Fruit fly (Drosophila melanogaster) whole organism, embryonic: ENCODE data around the gene Rhp.
A peak's percentile ranks its signal among the peaks of the same experiment; 100 is the strongest.

Source experiments
- CG10654 ChIP-seq: fragments of 200-800 bp; sonication (Bioruptor generic); optimal IDR thresholded peaks from 2 replicates; lab custom pipeline; 2016; ENCODE audit warnings: missing biosample characterization, missing genetic modification characterization
- CG10959 ChIP-seq: fragments of 200-800 bp; sonication (Bioruptor generic); IDR thresholded peaks from 2 replicates; pipeline ENCODE4 v1.3.6; 2022; ENCODE audit warnings: missing biosample characterization, missing genetic modification characterization
- CG11093 ChIP-seq: fragments of 200-800 bp; sonication (Bioruptor generic); IDR thresholded peaks from 3 replicates; pipeline ENCODE4 v1.3.6; 2022; ENCODE audit warnings: missing biosample characterization, missing genetic modification characterization
- CG12155 ChIP-seq: fragments of 200-800 bp; sonication (Bioruptor generic); optimal IDR thresholded peaks from 3 replicates; lab custom pipeline; 2016; ENCODE audit warnings: missing biosample characterization, missing genetic modification characterization
- CG13123 ChIP-seq: fragments of 200-800 bp; sonication (Bioruptor generic); optimal IDR thresholded peaks from 2 replicates; lab custom pipeline; 2016; ENCODE audit warnings: missing biosample characterization, missing genetic modification characterization
- CG13287 ChIP-seq: fragments of 200-800 bp; sonication (Bioruptor generic); IDR thresholded peaks from 2 replicates; pipeline ENCODE4 v1.3.6; 2022; ENCODE audit warnings: missing biosample characterization, missing genetic modification characterization; ENCODE audit not compliant: partially characterized antibody
- CG13775 ChIP-seq: fragments of 200-800 bp; sonication (Bioruptor generic); optimal IDR thresholded peaks from 3 replicates; lab custom pipeline; 2017; ENCODE audit warnings: missing biosample characterization, mild to moderate bottlenecking, missing genetic modification characterization
- CG1529 ChIP-seq: fragments of 200-800 bp; sonication (Bioruptor generic); optimal IDR thresholded peaks from 3 replicates; lab custom pipeline; 2018; ENCODE audit warnings: missing biosample characterization, missing genetic modification characterization
- CG15514 ChIP-seq: fragments of 200-800 bp; sonication (Bioruptor generic); optimal IDR thresholded peaks from 3 replicates; lab custom pipeline; 2017; ENCODE audit warnings: missing biosample characterization, missing genetic modification characterization, mild to moderate bottlenecking, moderate library complexity, missing genetic modification reagents
- CG15601 ChIP-seq: fragments of 200-800 bp; sonication (Bioruptor generic); optimal IDR thresholded peaks from 3 replicates; lab custom pipeline; 2019; ENCODE audit warnings: missing biosample characterization, mild to moderate bottlenecking, missing genetic modification characterization, moderate library complexity
- CG1603 ChIP-seq: fragments of 200-800 bp; sonication (Bioruptor generic); optimal IDR thresholded peaks from 2 replicates; lab custom pipeline; 2019; ENCODE audit warnings: missing biosample characterization, mild to moderate bottlenecking, missing genetic modification characterization, moderate library complexity
- CG17328 ChIP-seq: fragments of 200-800 bp; sonication (Bioruptor generic); IDR thresholded peaks from 2 replicates; pipeline ENCODE4 v1.3.6; 2022; ENCODE audit warnings: missing biosample characterization, missing genetic modification characterization
- CG2875 ChIP-seq: fragments of 200-800 bp; sonication (Bioruptor generic); optimal IDR thresholded peaks from 2 replicates; lab custom pipeline; 2017; ENCODE audit warnings: missing biosample characterization, mild to moderate bottlenecking, missing genetic modification characterization, missing genetic modification reagents
- CG30403 ChIP-seq: fragments of 200-800 bp; sonication (Bioruptor generic); optimal IDR thresholded peaks from 3 replicates; lab custom pipeline; 2016; ENCODE audit warnings: missing biosample characterization, missing genetic modification characterization
- CG30431 ChIP-seq: fragments of 200-800 bp; sonication (Bioruptor generic); optimal IDR thresholded peaks from 2 replicates; lab custom pipeline; 2017; ENCODE audit warnings: missing biosample characterization, missing genetic modification characterization
- CG31441 ChIP-seq: fragments of 200-800 bp; sonication (Bioruptor generic); IDR thresholded peaks from 2 replicates; pipeline ENCODE4 v1.3.6; 2022; ENCODE audit warnings: missing biosample characterization, missing genetic modification characterization
- CG34224 ChIP-seq: fragments of 200-800 bp; sonication (Bioruptor generic); IDR thresholded peaks from 3 replicates; pipeline ENCODE4 v1.3.6; 2022; ENCODE audit warnings: missing biosample characterization, missing genetic modification characterization; ENCODE audit not compliant: partially characterized antibody
- CG3726 ChIP-seq: fragments of 200-800 bp; sonication (Bioruptor generic); IDR thresholded peaks from 3 replicates; pipeline ENCODE4, ENCODE4 v1.3.6; 2022; ENCODE audit warnings: missing biosample characterization, missing genetic modification characterization
- CG4328 ChIP-seq: fragments of 200-800 bp; sonication (Bioruptor generic); optimal IDR thresholded peaks from 3 replicates; lab custom pipeline; 2017; ENCODE audit warnings: missing biosample characterization, missing genetic modification reagents, missing genetic modification characterization
- CG4617 ChIP-seq: fragments of 200-800 bp; sonication (Bioruptor generic); optimal IDR thresholded peaks from 3 replicates; lab custom pipeline; 2016; ENCODE audit warnings: missing biosample characterization, missing genetic modification characterization, borderline replicate concordance
- CG7963 ChIP-seq: fragments of 200-800 bp; sonication (Bioruptor generic); IDR thresholded peaks from 3 replicates; pipeline ENCODE4 v1.3.6; 2022; ENCODE audit warnings: missing biosample characterization, missing genetic modification characterization; ENCODE audit not compliant: partially characterized antibody
- CG9215 ChIP-seq: fragments of 200-800 bp; sonication (Bioruptor generic); IDR thresholded peaks from 2 replicates; pipeline ENCODE4 v1.3.6; 2022; ENCODE audit warnings: missing biosample characterization, missing genetic modification characterization
- CoRest ChIP-seq: fragments of 200-800 bp; sonication (Bioruptor generic); optimal IDR thresholded peaks from 3 replicates; lab custom pipeline; 2018; ENCODE audit warnings: missing biosample characterization, mild to moderate bottlenecking, missing genetic modification characterization, moderate library complexity
- Dref ChIP-seq: fragments of 200-800 bp; sonication (Bioruptor generic); IDR thresholded peaks from 2 replicates; pipeline ENCODE4 v1.3.6; 2022; ENCODE audit warnings: missing biosample characterization, missing genetic modification characterization
- Ets97D ChIP-seq: fragments of 200-800 bp; sonication (Bioruptor generic); optimal IDR thresholded peaks from 3 replicates; lab custom pipeline; 2016; ENCODE audit warnings: missing biosample characterization, missing genetic modification characterization
- Myb ChIP-seq: fragments of 200-800 bp; sonication (Bioruptor generic); optimal IDR thresholded peaks from 2 replicates; lab custom pipeline; 2016; ENCODE audit warnings: missing biosample characterization, missing genetic modification characterization
- Nf-YC ChIP-seq: fragments of 200-800 bp; optimal IDR thresholded peaks from 3 replicates; lab custom pipeline; 2019; ENCODE audit warnings: missing biosample characterization, mild to moderate bottlenecking, missing genetic modification characterization, moderate library complexity
- Opbp ChIP-seq: fragments of 200-800 bp; sonication (Bioruptor generic); IDR thresholded peaks from 3 replicates; pipeline ENCODE4 v1.3.6; 2022; ENCODE audit warnings: missing biosample characterization, missing genetic modification characterization; ENCODE audit not compliant: partially characterized antibody
- Ravus ChIP-seq: fragments of 200-800 bp; sonication (Bioruptor generic); IDR thresholded peaks from 2 replicates; pipeline ENCODE4 v1.3.6; 2022; ENCODE audit warnings: missing biosample characterization, missing genetic modification characterization
- Ssrp ChIP-seq: fragments of 200-800 bp; sonication (Bioruptor generic); optimal IDR thresholded peaks from 2 replicates; lab custom pipeline; 2018; ENCODE audit warnings: missing biosample characterization, mild to moderate bottlenecking, missing genetic modification characterization, moderate library complexity
- Xbp1 ChIP-seq: fragments of 200-800 bp; sonication (Bioruptor generic); optimal IDR thresholded peaks from 3 replicates; lab custom pipeline; 2016; ENCODE audit warnings: missing biosample characterization, mild to moderate bottlenecking, missing genetic modification characterization
- bbx ChIP-seq: fragments of 200-800 bp; sonication (Bioruptor generic); IDR thresholded peaks from 2 replicates; pipeline ENCODE4 v1.3.6; 2022; ENCODE audit warnings: missing biosample characterization, missing genetic modification characterization; ENCODE audit not compliant: partially characterized antibody
- ci ChIP-seq: fragments of 200-800 bp; sonication (Bioruptor generic); IDR thresholded peaks from 3 replicates; pipeline ENCODE4 v1.3.6; 2022; ENCODE audit warnings: missing biosample characterization, missing genetic modification characterization
- dm ChIP-seq: fragments of 200-800 bp; sonication (Bioruptor generic); optimal IDR thresholded peaks from 3 replicates; lab custom pipeline; 2016; ENCODE audit warnings: missing biosample characterization, missing genetic modification characterization
- esg ChIP-seq: fragments of 200-800 bp; sonication (Bioruptor generic); conservative IDR thresholded peaks from 2 replicates; pipeline ENCODE4 v1.3.6; 2022; ENCODE audit warnings: missing biosample characterization, missing genetic modification characterization
- gfzf ChIP-seq: fragments of 200-800 bp; sonication (Bioruptor generic); optimal IDR thresholded peaks from 2 replicates; lab custom pipeline; 2016; ENCODE audit warnings: missing biosample characterization, mild to moderate bottlenecking, missing genetic modification characterization, moderate library complexity
- ind ChIP-seq: fragments of 200-800 bp; sonication (Bioruptor generic); optimal IDR thresholded peaks from 3 replicates; lab custom pipeline; 2016; ENCODE audit warnings: missing biosample characterization, missing genetic modification characterization
- inv ChIP-seq: fragments of 200-800 bp; sonication (Bioruptor generic); IDR thresholded peaks from 2 replicates; pipeline ENCODE4 v1.3.6; 2022; ENCODE audit warnings: missing biosample characterization, missing genetic modification characterization; ENCODE audit not compliant: partially characterized antibody
- ken ChIP-seq: fragments of 200-800 bp; sonication (Bioruptor generic); IDR thresholded peaks from 3 replicates; pipeline ENCODE4 v1.3.6; 2022; ENCODE audit warnings: missing biosample characterization, missing genetic modification characterization
- luna ChIP-seq: fragments of 200-800 bp; sonication (Bioruptor generic); optimal IDR thresholded peaks from 2 replicates; lab custom pipeline; 2016; ENCODE audit warnings: missing biosample characterization, missing genetic modification characterization
- pfk ChIP-seq: fragments of 200-800 bp; sonication (Bioruptor generic); optimal IDR thresholded peaks from 2 replicates; lab custom pipeline; 2018; ENCODE audit warnings: missing biosample characterization, mild to moderate bottlenecking, missing genetic modification characterization, moderate library complexity
- schlank ChIP-seq: fragments of 200-800 bp; sonication (Bioruptor generic); optimal IDR thresholded peaks from 2 replicates; lab custom pipeline; 2018; ENCODE audit warnings: missing biosample characterization, mild to moderate bottlenecking, missing genetic modification characterization
- sens-2 ChIP-seq: fragments of 200-800 bp; sonication (Bioruptor generic); IDR thresholded peaks from 2 replicates; pipeline ENCODE4 v1.3.6; 2022; ENCODE audit warnings: missing biosample characterization, missing genetic modification characterization
- slbo ChIP-seq: fragments of 200-800 bp; sonication (Bioruptor generic); IDR thresholded peaks from 2 replicates; pipeline ENCODE4 v1.3.6; 2022; ENCODE audit warnings: missing biosample characterization, missing genetic modification characterization
- ssp ChIP-seq: fragments of 200-800 bp; sonication (Bioruptor generic); IDR thresholded peaks from 2 replicates; pipeline ENCODE4 v1.3.6; 2022; ENCODE audit warnings: missing biosample characterization, missing genetic modification characterization
- twi ChIP-seq: fragments of 200-800 bp; optimal IDR thresholded peaks from 2 replicates; lab custom pipeline; 2019; ENCODE audit warnings: missing biosample characterization, mild to moderate bottlenecking, missing genetic modification characterization, moderate library complexity
- vnd ChIP-seq: fragments of 200-800 bp; sonication (Bioruptor generic); IDR thresholded peaks from 3 replicates; pipeline ENCODE4 v1.3.6; 2022; ENCODE audit warnings: missing biosample characterization, missing genetic modification characterization; ENCODE audit not compliant: partially characterized antibody

The Rhp gene

DNA sequence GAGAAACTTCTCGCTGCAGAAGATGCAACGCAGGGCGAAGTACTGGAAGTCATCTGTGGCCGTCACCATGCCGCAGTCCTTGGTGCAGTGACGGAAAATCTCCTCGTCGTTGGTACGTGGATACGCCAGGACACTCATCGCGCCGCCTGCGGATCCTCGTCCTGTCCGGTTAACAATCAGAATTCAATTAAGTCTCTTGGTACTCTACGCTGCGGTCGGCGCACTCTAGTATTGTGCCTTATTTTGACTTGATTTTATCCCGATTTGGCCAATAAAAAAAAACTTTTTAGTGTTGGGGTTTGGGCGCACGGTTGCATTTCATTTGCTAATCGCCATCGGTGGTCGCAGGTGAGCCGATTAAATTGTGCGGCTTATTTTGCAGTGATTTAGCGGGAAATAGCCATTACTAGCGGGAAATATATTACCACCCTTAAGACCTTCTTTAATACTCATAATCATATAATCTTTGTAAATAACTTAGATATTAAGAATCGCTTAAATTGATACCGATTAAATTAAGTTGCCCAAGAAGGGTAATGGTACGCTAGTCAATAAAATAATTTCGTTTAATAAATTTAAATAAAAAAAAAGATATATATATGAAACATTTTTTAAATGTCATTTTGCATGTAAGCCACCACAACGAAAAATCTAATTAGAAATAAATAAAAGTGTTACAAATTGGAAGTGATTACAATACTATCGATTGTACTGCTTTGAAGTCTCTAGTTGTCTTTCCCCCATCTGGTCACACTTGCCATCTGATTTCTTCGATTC, 42.6 kb upstream of the Rhp start, which contains the start of the genes CG8944 and CCT6 (continued):
- peak; percentile 17; the same call in 1 of the 3 replicates for TF ChIP-seq CG7963 (GFP tag; lab: Robert Waterston, UW)
- TF ChIP-seq CG1529 = no peak
- peak; percentile 20 for TF ChIP-seq ind (GFP tag; lab: Kevin White, UChicago)
- TF ChIP-seq CG9215 (GFP tag; lab: Robert Waterston, UW) = 0 out of 2 replicates have a peak, but pooled peaks have one; percentile 31
- TF ChIP-seq CG30431 (GFP tag; lab: Kevin White, UChicago) = no peak
- no peak for TF ChIP-seq pfk (GFP tag; lab: Kevin White, UChicago)
- TF ChIP-seq CG34224 (GFP tag; lab: Robert Waterston, UW) = 0 out of 3 replicates have a peak, but pooled peaks have one; percentile 24
- peak; percentile 22 for TF ChIP-seq CG4328
- TF ChIP-seq CG30403 (GFP tag; lab: Kevin White, UChicago) = peak; percentile 31
- peak; percentile 29 for TF ChIP-seq CG13775
- TF ChIP-seq CG10654 (GFP tag; lab: Kevin White, UChicago) = no peak
- TF ChIP-seq slbo (GFP tag; lab: Robert Waterston, UW) = peak; percentile 50
- TF ChIP-seq bbx (GFP tag; lab: Robert Waterston, UW) = peak; percentile 44; the same call in 1 of the 2 replicates
- no peak for TF ChIP-seq esg (GFP tag; lab: Robert Waterston, UW)
- no peak; the same call in 2 of the 3 replicates for TF ChIP-seq ken (GFP tag; lab: Robert Waterston, UW)
- no peak for TF ChIP-seq luna (GFP tag; lab: Kevin White, UChicago)
- peak; percentile 17 for TF ChIP-seq Ets97D (GFP tag; lab: Kevin White, UChicago)
- TF ChIP-seq CG13123 = no peak
- TF ChIP-seq CG12155 (GFP tag; lab: Kevin White, UChicago) = no peak
- TF ChIP-seq Dref (GFP tag; lab: Robert Waterston, UW) = peak; percentile 71
- TF ChIP-seq CoRest (tag; lab: Kevin White, UChicago) = peak; percentile 45
- TF ChIP-seq Ravus (GFP tag; lab: Robert Waterston, UW) = no peak
- 0 out of 2 replicates have a peak, but pooled peaks have one; percentile 28 for TF ChIP-seq CG13287 (GFP tag; lab: Robert Waterston, UW)
- peak; percentile 30 for TF ChIP-seq CG15514 (GFP tag; lab: Kevin White, UChicago)
- no peak for TF ChIP-seq CG11093
- no peak for TF ChIP-seq CG17328
- TF ChIP-seq twi (tag; lab: Kevin White, UChicago) = no peak
- no peak for TF ChIP-seq CG3726
- peak; percentile 28; the same call in 1 of the 2 replicates for TF ChIP-seq ssp (GFP tag; lab: Robert Waterston, UW)
- peak; percentile 40; the same call in 1 of the 3 replicates for TF ChIP-seq Opbp (GFP tag; lab: Robert Waterston, UW)
- TF ChIP-seq schlank (tag; lab: Kevin White, UChicago) = no peak
- TF ChIP-seq dm (GFP tag; lab: Kevin White, UChicago) = no peak
- TF ChIP-seq CG31441 (GFP tag; lab: Robert Waterston, UW) = no peak
- no peak for TF ChIP-seq CG10959 (GFP tag; lab: Robert Waterston, UW)
- no peak for TF ChIP-seq Myb (GFP tag; lab: Kevin White, UChicago)
- TF ChIP-seq CG4617 = peak; percentile 21
- TF ChIP-seq Nf-YC = peak; percentile 31
- 0 out of 2 replicates have a peak, but pooled peaks have one; percentile 33 for TF ChIP-seq inv (GFP tag; lab: Robert Waterston, UW)
- 0 out of 2 replicates have a peak, but pooled peaks have one; percentile 12 for TF ChIP-seq sens-2 (GFP tag; lab: Robert Waterston, UW)
- TF ChIP-seq Ssrp (tag; lab: Kevin White, UChicago) = peak; percentile 5
- peak; percentile 20 for TF ChIP-seq CG1603 (tag; lab: Kevin White, UChicago)
- TF ChIP-seq gfzf = peak; percentile 45
- TF ChIP-seq vnd (GFP tag; lab: Robert Waterston, UW) = peak; percentile 35; the same call in 1 of the 3 replicates
- no peak for TF ChIP-seq CG15601 (tag; lab: Kevin White, UChicago)
- TF ChIP-seq ci = 0 out of 3 replicates have a peak, but pooled peaks have one; percentile 19
- no peak for TF ChIP-seq CG2875 (GFP tag; lab: Kevin White, UChicago)
- peak; percentile 26 for TF ChIP-seq Xbp1 (GFP tag; lab: Kevin White, UChicago)
